Fruit fly (Drosophila melanogaster) whole organism, embryonic: ENCODE measurements around the gene spas.

Experiments
- Atf3 ChIP-seq: fragments of 200-800 bp; sonication (Bioruptor generic); optimal IDR thresholded peaks from 3 replicates; lab custom pipeline; 2016; ENCODE audit warnings: missing biosample characterization, missing genetic modification characterization
- Awh ChIP-seq: fragments of 200-800 bp; sonication (Bioruptor generic); IDR thresholded peaks from 2 replicates; pipeline ENCODE4, ENCODE4 v1.3.6; 2022; ENCODE audit warnings: missing biosample characterization, missing genetic modification characterization
- B-H2 ChIP-seq: fragments of 200-800 bp; sonication (Bioruptor generic); optimal IDR thresholded peaks from 2 replicates; lab custom pipeline; 2018; ENCODE audit warnings: missing biosample characterization, mild to moderate bottlenecking, missing genetic modification characterization
- CG10147 ChIP-seq: fragments of 200-800 bp; sonication (Bioruptor generic); optimal IDR thresholded peaks from 2 replicates; lab custom pipeline; 2019; ENCODE audit warnings: missing biosample characterization, mild to moderate bottlenecking, missing genetic modification characterization, moderate library complexity
- CG11247 ChIP-seq: fragments of 200-800 bp; sonication (Bioruptor generic); IDR thresholded peaks from 2 replicates; pipeline ENCODE4 v1.3.6; 2022; ENCODE audit warnings: missing biosample characterization, missing genetic modification characterization
- CG12391 ChIP-seq: fragments of 200-800 bp; sonication (Bioruptor generic); optimal IDR thresholded peaks from 3 replicates; lab custom pipeline; 2018; ENCODE audit warnings: missing biosample characterization, mild to moderate bottlenecking, missing genetic modification characterization, moderate library complexity
- CG15479 ChIP-seq: fragments of 200-800 bp; sonication (Bioruptor generic); optimal IDR thresholded peaks from 3 replicates; lab custom pipeline; 2019; ENCODE audit warnings: missing biosample characterization, mild to moderate bottlenecking, missing genetic modification characterization, moderate library complexity
- CG16863 ChIP-seq: fragments of 200-800 bp; sonication (Bioruptor generic); optimal IDR thresholded peaks from 3 replicates; lab custom pipeline; 2016; ENCODE audit warnings: missing biosample characterization, missing genetic modification characterization
- CG17186 ChIP-seq: fragments of 200-800 bp; sonication (Bioruptor generic); optimal IDR thresholded peaks from 3 replicates; lab custom pipeline; 2017; ENCODE audit warnings: missing biosample characterization, missing genetic modification reagents, missing genetic modification characterization
- CG4707 ChIP-seq: fragments of 200-800 bp; sonication (Bioruptor generic); optimal IDR thresholded peaks from 2 replicates; lab custom pipeline; 2018; ENCODE audit warnings: missing biosample characterization, mild to moderate bottlenecking, missing genetic modification characterization, moderate library complexity
- CG4820 ChIP-seq: fragments of 200-800 bp; sonication (Bioruptor generic); optimal IDR thresholded peaks from 3 replicates; lab custom pipeline; 2016; ENCODE audit warnings: missing biosample characterization, missing genetic modification characterization
- CG4854 ChIP-seq: fragments of 200-800 bp; sonication (Bioruptor generic); optimal IDR thresholded peaks from 2 replicates; lab custom pipeline; 2016; ENCODE audit warnings: missing biosample characterization, missing genetic modification characterization, inconsistent platforms
- CG6683 ChIP-seq: fragments of 200-800 bp; sonication (Bioruptor generic); optimal IDR thresholded peaks from 2 replicates; lab custom pipeline; 2017; ENCODE audit warnings: missing biosample characterization, mild to moderate bottlenecking, missing genetic modification characterization, missing genetic modification reagents
- CG8478 ChIP-seq: fragments of >200 bp; optimal IDR thresholded peaks from 2 replicates; lab custom pipeline; 2018
- CG9437 ChIP-seq: fragments of 200-800 bp; sonication (Bioruptor generic); optimal IDR thresholded peaks from 2 replicates; lab custom pipeline; 2018; ENCODE audit warnings: missing biosample characterization, mild to moderate bottlenecking, missing genetic modification characterization
- CG9876 ChIP-seq: fragments of 200-800 bp; sonication (Bioruptor generic); optimal IDR thresholded peaks from 2 replicates; lab custom pipeline; 2016; ENCODE audit warnings: missing biosample characterization, missing genetic modification characterization
- CHES-1-like ChIP-seq: fragments of 200-800 bp; sonication (Bioruptor generic); optimal IDR thresholded peaks from 2 replicates; lab custom pipeline; 2016; ENCODE audit warnings: missing biosample characterization, missing genetic modification characterization
- Dp ChIP-seq: fragments of 200-800 bp; sonication (Bioruptor generic); optimal IDR thresholded peaks from 2 replicates; lab custom pipeline; 2018; ENCODE audit warnings: missing biosample characterization, mild to moderate bottlenecking, missing genetic modification characterization, moderate library complexity
- Dref ChIP-seq: fragments of 200-800 bp; sonication (Bioruptor generic); IDR thresholded peaks from 2 replicates; pipeline ENCODE4 v1.3.6; 2022; ENCODE audit warnings: missing biosample characterization, missing genetic modification characterization
- E2f1 ChIP-seq: fragments of 200-800 bp; sonication (Bioruptor generic); IDR thresholded peaks from 2 replicates; pipeline ENCODE4 v1.3.6; 2022; ENCODE audit warnings: missing biosample characterization, missing genetic modification characterization
- HLH4C ChIP-seq: fragments of 200-800 bp; sonication (Bioruptor generic); IDR thresholded peaks from 3 replicates; pipeline ENCODE4 v1.3.6; 2022; ENCODE audit warnings: missing biosample characterization, missing genetic modification characterization; ENCODE audit not compliant: partially characterized antibody
- Hr39 ChIP-seq: fragments of >200 bp; optimal IDR thresholded peaks from 2 replicates; lab custom pipeline; 2017
- Hr78 ChIP-seq, 2 experiments: fragments of 200-800 bp in 1 of 2; fragments of >200 bp in 1 of 2; sonication (Bioruptor generic) in 1 of 2; optimal IDR thresholded peaks; 2 replicates each; lab custom pipeline; 2017 to 2019; ENCODE audit warnings: missing biosample characterization in 2 of 2, missing genetic modification characterization in 2 of 2, mild to moderate bottlenecking in 1 of 2, moderate library complexity in 1 of 2
- Lpt ChIP-seq: fragments of >200 bp; optimal IDR thresholded peaks from 2 replicates; lab custom pipeline; 2018; ENCODE audit warnings: missing biosample characterization, missing genetic modification characterization
- MBD-R2 ChIP-seq: fragments of 200-800 bp; sonication (Bioruptor generic); IDR thresholded peaks from 2 replicates; pipeline ENCODE4 v1.3.6; 2022; ENCODE audit warnings: missing biosample characterization, missing genetic modification characterization
- Mes4 ChIP-seq: fragments of 200-800 bp; sonication (Bioruptor generic); optimal IDR thresholded peaks from 2 replicates; lab custom pipeline; 2016; ENCODE audit warnings: missing biosample characterization, missing genetic modification characterization
- Sry-β ChIP-seq: fragments of 200-800 bp; sonication (Bioruptor generic); optimal IDR thresholded peaks from 2 replicates; lab custom pipeline; 2018; ENCODE audit warnings: missing biosample characterization, mild to moderate bottlenecking, missing genetic modification characterization, moderate library complexity
- Tbp ChIP-seq: fragments of >200 bp; optimal IDR thresholded peaks from 2 replicates; lab custom pipeline; 2018; ENCODE audit warnings: missing biosample characterization, missing genetic modification characterization
- YL-1 ChIP-seq: fragments of 200-800 bp; sonication (Bioruptor generic); optimal IDR thresholded peaks from 3 replicates; lab custom pipeline; 2017; ENCODE audit warnings: missing biosample characterization, mild to moderate bottlenecking, missing genetic modification characterization
- bigmax ChIP-seq: fragments of 200-800 bp; sonication (Bioruptor generic); optimal IDR thresholded peaks from 2 replicates; lab custom pipeline; 2018; ENCODE audit warnings: missing biosample characterization, mild to moderate bottlenecking, missing genetic modification characterization
- corto ChIP-seq: fragments of 200-800 bp; sonication (Bioruptor generic); optimal IDR thresholded peaks from 2 replicates; lab custom pipeline; 2016; ENCODE audit warnings: missing biosample characterization, mild to moderate bottlenecking, missing genetic modification characterization, moderate library complexity
- da ChIP-seq: fragments of 200-800 bp; sonication (Bioruptor generic); optimal IDR thresholded peaks from 2 replicates; lab custom pipeline; 2016; ENCODE audit warnings: missing biosample characterization, missing genetic modification characterization
- dan ChIP-seq: fragments of 200-800 bp; sonication (Bioruptor generic); IDR thresholded peaks from 2 replicates; pipeline ENCODE4 v1.3.6; 2022; ENCODE audit warnings: missing biosample characterization, missing genetic modification characterization
- en ChIP-seq: fragments of 200-800 bp; sonication (Bioruptor generic); optimal IDR thresholded peaks from 2 replicates; lab custom pipeline; 2016; ENCODE audit warnings: missing biosample characterization, missing genetic modification characterization
- fd3F ChIP-seq: fragments of 200-800 bp; sonication (Bioruptor generic); optimal IDR thresholded peaks from 2 replicates; lab custom pipeline; 2018; ENCODE audit warnings: missing biosample characterization, mild to moderate bottlenecking, missing genetic modification characterization, moderate library complexity
- grn ChIP-seq: fragments of 200-800 bp; sonication (Bioruptor generic); optimal IDR thresholded peaks from 3 replicates; lab custom pipeline; 2017; ENCODE audit warnings: missing biosample characterization, missing genetic modification characterization
- gsb-n ChIP-seq: fragments of 200-800 bp; sonication (Bioruptor generic); optimal IDR thresholded peaks from 3 replicates; lab custom pipeline; 2018; ENCODE audit warnings: missing biosample characterization, mild to moderate bottlenecking, missing genetic modification characterization
- jigr1 ChIP-seq: fragments of 200-800 bp; sonication (Bioruptor generic); IDR thresholded peaks from 3 replicates; pipeline ENCODE4 v1.3.6; 2022; ENCODE audit warnings: missing biosample characterization, missing genetic modification characterization
- lov ChIP-seq, 2 experiments: fragments of 200-800 bp in 1 of 2; fragments of >200 bp in 1 of 2; sonication (Bioruptor generic) in 1 of 2; IDR thresholded peaks in 1 of 2; optimal IDR thresholded peaks in 1 of 2; 2 replicates in 1 of 2; 3 replicates in 1 of 2; pipeline versions ENCODE4 v1.3.6 to Lab custom; 2017 to 2022; ENCODE audit warnings: missing biosample characterization in 1 of 2, missing genetic modification characterization in 1 of 2
- org-1 ChIP-seq: fragments of 200-800 bp; sonication (Bioruptor generic); optimal IDR thresholded peaks from 2 replicates; lab custom pipeline; 2017; ENCODE audit warnings: missing biosample characterization, missing genetic modification characterization
- pan ChIP-seq, 4 experiments: fragments of >200 bp in 3 of 4; fragments of 200-800 bp in 1 of 4; sonication (Bioruptor generic) in 1 of 4; optimal IDR thresholded peaks in 3 of 4; IDR thresholded peaks in 1 of 4; 2 replicates each; pipeline versions ENCODE4 v1.3.6 to Lab custom; 2017 to 2022; ENCODE audit warnings: missing biosample characterization in 2 of 4, missing genetic modification characterization in 2 of 4, mixed read lengths in 1 of 4
- sd ChIP-seq: fragments of 200-800 bp; sonication (Bioruptor generic); optimal IDR thresholded peaks from 3 replicates; lab custom pipeline; 2018; ENCODE audit warnings: missing biosample characterization, mild to moderate bottlenecking, missing genetic modification characterization, moderate library complexity
- sens ChIP-seq: fragments of 200-800 bp; sonication (Bioruptor generic); peaks from one replicate; lab custom pipeline; 2016; ENCODE audit warnings: missing biosample characterization, missing genetic modification characterization
- seq ChIP-seq: fragments of 200-800 bp; sonication (Bioruptor generic); IDR thresholded peaks from 2 replicates; pipeline ENCODE4 v1.3.6; 2022; ENCODE audit warnings: missing biosample characterization, missing genetic modification characterization
- stc ChIP-seq: fragments of 200-800 bp; sonication (Bioruptor generic); IDR thresholded peaks from 2 replicates; pipeline ENCODE4 v1.3.6; 2022; ENCODE audit warnings: missing biosample characterization, missing genetic modification characterization
- toy ChIP-seq: fragments of 200-800 bp; sonication (Bioruptor generic); IDR thresholded peaks from 2 replicates; pipeline ENCODE4 v1.3.6; 2022; ENCODE audit warnings: missing biosample characterization, missing genetic modification characterization
- wdn ChIP-seq: fragments of 200-800 bp; sonication (Bioruptor generic); IDR thresholded peaks from 2 replicates; pipeline ENCODE4 v1.3.6; 2022; ENCODE audit warnings: missing biosample characterization, missing genetic modification characterization
- wek ChIP-seq: fragments of 200-800 bp; sonication (Bioruptor generic); optimal IDR thresholded peaks from 3 replicates; lab custom pipeline; 2018; ENCODE audit warnings: missing biosample characterization, mild to moderate bottlenecking, missing genetic modification characterization, moderate library complexity

spas gene

dm6 chr3R:24027222-24027621, 10.8 kb upstream of the spas start:
- TF ChIP-seq Tbp (GFP tag; lab: Kevin White, UChicago), result no peak
- peak; percentile 92 for TF ChIP-seq CG15479
- TF ChIP-seq grn, result peak; percentile 7
- TF ChIP-seq bigmax (GFP tag; lab: Kevin White, UChicago), result no peak

DNA sequence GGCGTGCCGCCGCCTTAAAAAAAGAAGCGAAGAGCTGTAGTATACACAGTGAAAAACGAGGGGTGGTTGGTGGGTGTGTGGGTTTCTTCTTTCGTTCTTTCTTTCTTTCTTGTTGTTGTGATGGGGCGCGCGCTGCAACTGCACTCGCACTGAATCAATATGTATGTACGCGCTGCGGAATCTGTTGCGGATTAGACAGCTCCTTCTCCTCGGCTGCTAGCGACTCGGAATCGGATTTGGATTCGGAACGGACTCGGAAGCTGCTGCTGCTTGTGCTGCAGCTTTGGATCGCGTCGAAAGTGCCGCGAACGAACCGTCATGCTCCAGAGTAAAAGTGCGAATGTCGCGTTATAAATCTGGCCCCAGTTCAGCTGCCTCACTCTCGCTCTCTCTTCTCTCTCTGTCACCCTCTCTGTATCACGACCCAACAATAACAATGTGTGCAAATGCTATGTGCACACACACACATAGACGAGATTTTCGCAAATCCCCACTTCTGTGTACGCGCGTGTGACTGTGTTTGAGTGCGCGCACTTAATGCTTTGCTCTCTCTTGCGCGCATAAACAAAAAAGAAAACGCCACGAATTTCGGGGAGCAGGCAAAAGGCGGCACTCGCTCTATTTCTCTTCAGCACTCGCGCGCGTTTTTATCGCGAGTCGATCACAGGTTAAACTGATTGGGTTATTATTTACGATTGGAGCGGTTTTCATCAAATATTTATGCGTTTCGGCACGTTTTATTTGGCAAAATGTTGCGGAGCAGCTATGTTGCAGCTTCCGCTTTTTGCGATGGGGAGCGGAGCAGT, 6.8 kb upstream of the spas start:
- TF ChIP-seq HLH4C (GFP tag; lab: Robert Waterston, UW) (no peak), CG16863 (GFP tag; lab: Kevin White, UChicago) (no peak), lov (optimal IDR thresholded peaks at IDR 0.05; lab: Kevin White, UChicago) (no peak), lov (GFP tag; IDR thresholded peaks at IDR 0.05; lab: Robert Waterston, UW) (no peak), CG4854 (GFP tag; lab: Kevin White, UChicago) (no peak), pan (optimal IDR thresholded peaks at IDR 0.05; lab: Kevin White, UChicago) (no peak), pan (GFP tag; optimal IDR thresholded peaks at IDR 0.05 in 1 of 2, IDR thresholded peaks at IDR 0.05 in 1 of 2) (peak in 1 of 2 experiments; percentile 17), Hr78 (GFP tag; optimal IDR thresholded peaks at IDR 0.05; lab: Kevin White, UChicago) (no peak), toy (GFP tag; lab: Robert Waterston, UW) (0 out of 2 replicates have a peak, but pooled peaks have one; percentile 27), CG6683 (GFP tag; lab: Kevin White, UChicago) (no peak), CG9437 (no peak), CG8478 (lab: Kevin White, UChicago) (no peak), Lpt (GFP tag; lab: Kevin White, UChicago) (no peak), gsb-n (tag; lab: Kevin White, UChicago) (peak; percentile 14), wdn (GFP tag; lab: Robert Waterston, UW) (no peak), org-1 (GFP tag; lab: Kevin White, UChicago) (no peak), bigmax (GFP tag; lab: Kevin White, UChicago) (no peak), E2f1 (no peak), CG4707 (no peak), YL-1 (GFP tag; lab: Kevin White, UChicago) (peak; percentile 26), seq (GFP tag; lab: Robert Waterston, UW) (no peak), da (no peak), CG10147 (GFP tag; lab: Kevin White, UChicago) (no peak), fd3F (no peak), B-H2 (GFP tag; lab: Kevin White, UChicago) (no peak), Dp (no peak), stc (peak; percentile 35; the same call in 1 of the 2 replicates), MBD-R2 (GFP tag; lab: Robert Waterston, UW) (no peak), Sry-β (GFP tag; lab: Kevin White, UChicago) (no peak), CHES-1-like (no peak), wek (GFP tag; lab: Kevin White, UChicago) (no peak), Atf3 (no peak), dan (GFP tag; lab: Robert Waterston, UW) (no peak), sens (GFP tag; lab: Kevin White, UChicago) (peak; percentile 56), CG12391 (tag; lab: Kevin White, UChicago) (no peak), sd (tag; lab: Kevin White, UChicago) (no peak), CG11247 (GFP tag; lab: Robert Waterston, UW) (no peak), corto (GFP tag; lab: Kevin White, UChicago) (no peak), Hr39 (lab: Kevin White, UChicago) (no peak), Mes4 (GFP tag; lab: Kevin White, UChicago) (no peak), Awh (GFP tag; lab: Robert Waterston, UW) (no peak), en (no peak), jigr1 (no peak), Dref (GFP tag; lab: Robert Waterston, UW) (no peak; the same call in 1 of the 2 replicates), CG17186 (GFP tag; lab: Kevin White, UChicago) (no peak), CG9876 (GFP tag; lab: Kevin White, UChicago) (peak; percentile 29), CG4820 (GFP tag; lab: Kevin White, UChicago) (no peak)
